Worm (Caenorhabditis elegans): ENCODE measurements around the gene coq-8.

DNA sequence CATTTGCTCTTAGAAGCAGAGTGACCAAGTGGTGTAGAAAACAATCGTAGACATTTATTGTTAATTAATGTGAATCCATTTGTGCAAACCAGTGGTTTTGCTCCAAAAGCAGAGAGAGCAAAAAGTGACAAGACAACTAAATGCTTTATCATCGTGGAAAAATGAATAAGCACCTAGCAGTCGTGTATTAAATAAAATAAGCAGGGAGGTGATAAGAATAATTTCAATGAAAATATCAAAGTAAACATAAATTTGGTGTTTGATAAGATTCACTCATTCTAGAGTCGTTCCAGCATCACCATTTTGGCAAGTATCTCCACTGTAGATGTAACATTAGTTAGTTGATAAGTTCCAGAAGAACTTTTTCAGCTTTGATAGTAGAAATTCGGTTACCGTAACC, 24.1 kb downstream of the coq-8 start, which contains the start of gene clec-6:
- TF ChIP-seq T22C8.4 (GFP tag; IDR thresholded peaks at IDR 0.05): no peak
- TF ChIP-seq med-1 (GFP tag; optimal IDR thresholded peaks at IDR 0.05; ENCODE audit: insufficient read depth): no peak
